Fruit fly (Drosophila melanogaster) whole organism, wandering third instar larva: ENCODE data around the gene eg.
A peak's percentile ranks its signal among the peaks of the same experiment; 100 is the strongest.

Experiments
- Abd-B ChIP-seq: fragments of >200 bp; optimal IDR thresholded peaks from 2 replicates; lab custom pipeline; 2017; ENCODE audit warnings: missing biosample characterization, missing genetic modification characterization
- CG32264 ChIP-seq: fragments of 200-800 bp; sonication (Bioruptor generic); optimal IDR thresholded peaks from 2 replicates; lab custom pipeline; 2016; ENCODE audit warnings: missing biosample characterization, missing genetic modification characterization
- CG9705 ChIP-seq: fragments of 200-800 bp; sonication (Bioruptor generic); optimal IDR thresholded peaks from 2 replicates; lab custom pipeline; 2018; ENCODE audit warnings: missing biosample characterization, mild to moderate bottlenecking, missing genetic modification characterization
- CrebA ChIP-seq: fragments of 200-800 bp; sonication (Bioruptor generic); optimal IDR thresholded peaks from 2 replicates; lab custom pipeline; 2016; ENCODE audit warnings: missing biosample characterization, mild to moderate bottlenecking, missing genetic modification characterization, borderline replicate concordance
- Dfd ChIP-seq: fragments of >200 bp; optimal IDR thresholded peaks from 2 replicates; lab custom pipeline; 2017; ENCODE audit warnings: missing biosample characterization, missing genetic modification characterization
- Dif ChIP-seq: fragments of 200-275, 200-300 bp; sonication (Bioruptor generic); optimal IDR thresholded peaks from 2 replicates; lab custom pipeline; 2018; ENCODE audit warnings: missing biosample characterization, missing genetic modification characterization; ENCODE audit not compliant: partially characterized antibody
- GATAd ChIP-seq: sonication (Bioruptor generic); optimal IDR thresholded peaks from 2 replicates; lab custom pipeline; 2016; ENCODE audit warnings: missing biosample characterization, missing genetic modification characterization
- HLH106 ChIP-seq: fragments of 200-800 bp; optimal IDR thresholded peaks from 3 replicates; lab custom pipeline; 2019; ENCODE audit warnings: missing biosample characterization, mild to moderate bottlenecking, missing genetic modification characterization, moderate library complexity
- Hnf4 ChIP-seq: fragments of 200-800 bp; sonication (Bioruptor generic); optimal IDR thresholded peaks from 2 replicates; lab custom pipeline; 2016; ENCODE audit warnings: missing biosample characterization, mild to moderate bottlenecking, missing genetic modification characterization
- Hr78 ChIP-seq: fragments of >200 bp; optimal IDR thresholded peaks from 2 replicates; lab custom pipeline; 2017; ENCODE audit warnings: missing biosample characterization, missing genetic modification characterization
- Hr83 ChIP-seq: fragments of 200-300 bp; sonication (Bioruptor generic); optimal IDR thresholded peaks from 2 replicates; lab custom pipeline; 2016; ENCODE audit warnings: missing biosample characterization, mild to moderate bottlenecking, missing genetic modification characterization, moderate library complexity; ENCODE audit not compliant: poor library complexity, severe bottlenecking
- Mio ChIP-seq: sonication (Bioruptor generic); optimal IDR thresholded peaks from 2 replicates; lab custom pipeline; 2016; ENCODE audit warnings: missing biosample characterization, missing genetic modification characterization
- Myc ChIP-seq: fragments of >200 bp; optimal IDR thresholded peaks from 2 replicates; lab custom pipeline; 2017
- N ChIP-seq: fragments of >200 bp; optimal IDR thresholded peaks from 2 replicates; lab custom pipeline; 2018; ENCODE audit warnings: missing biosample characterization, missing external identifiers, missing genetic modification characterization
- OdsH ChIP-seq: fragments of 200-800 bp; sonication (Bioruptor generic); optimal IDR thresholded peaks from 2 replicates; lab custom pipeline; 2016; ENCODE audit warnings: missing biosample characterization, mild to moderate bottlenecking, missing genetic modification characterization
- Rel ChIP-seq, 2 experiments: fragments of 200-800 bp; sonication (Bioruptor generic) in 1 of 2; optimal IDR thresholded peaks; 2 replicates in 1 of 2; 3 replicates in 1 of 2; lab custom pipeline; 2016 to 2019; ENCODE audit warnings: mild to moderate bottlenecking in 2 of 2, missing biosample characterization in 2 of 2, missing genetic modification characterization in 2 of 2, moderate library complexity in 1 of 2
- Sp1 ChIP-seq: fragments of 200-800 bp; sonication (Bioruptor generic); optimal IDR thresholded peaks from 3 replicates; lab custom pipeline; 2019; ENCODE audit warnings: missing biosample characterization, mild to moderate bottlenecking, missing genetic modification characterization, moderate library complexity
- Vsx2 ChIP-seq: fragments of 200-300, 225-300 bp; sonication (Bioruptor generic); optimal IDR thresholded peaks from 2 replicates; lab custom pipeline; 2018; ENCODE audit warnings: missing biosample characterization, missing genetic modification characterization; ENCODE audit not compliant: partially characterized antibody
- br ChIP-seq: fragments of 200-800 bp; sonication (Bioruptor generic); optimal IDR thresholded peaks from 2 replicates; lab custom pipeline; 2016; ENCODE audit warnings: missing biosample characterization, missing genetic modification characterization
- brk ChIP-seq: fragments of 200-800 bp; sonication (Bioruptor generic); optimal IDR thresholded peaks from 2 replicates; lab custom pipeline; 2016; ENCODE audit warnings: missing biosample characterization, mild to moderate bottlenecking, missing genetic modification characterization
- dl ChIP-seq, 2 experiments: fragments of 175-275, 200-275 bp in 1 of 2; fragments of 200-275 bp in 1 of 2; sonication (Bioruptor generic); optimal IDR thresholded peaks; lab custom pipeline; 2018; ENCODE audit warnings: mild to moderate bottlenecking in 2 of 2, missing biosample characterization in 2 of 2, missing genetic modification characterization in 2 of 2, moderate library complexity in 2 of 2; ENCODE audit not compliant: partially characterized antibody in 2 of 2, insufficient read depth in 1 of 2
- dmrt93B ChIP-seq: fragments of 200-800 bp; sonication (Bioruptor generic); optimal IDR thresholded peaks from 2 replicates; lab custom pipeline; 2018; ENCODE audit warnings: missing biosample characterization, mild to moderate bottlenecking, missing genetic modification characterization
- dsf ChIP-seq: sonication (Bioruptor generic); optimal IDR thresholded peaks from 2 replicates; lab custom pipeline; 2016; ENCODE audit warnings: missing biosample characterization, missing genetic modification characterization, borderline replicate concordance
- ey ChIP-seq: fragments of 200-800 bp; sonication (Bioruptor generic); optimal IDR thresholded peaks from 2 replicates; lab custom pipeline; 2016; ENCODE audit warnings: missing biosample characterization, missing genetic modification characterization
- foxo ChIP-seq, 2 experiments: fragments of 200-800 bp; sonication (Bioruptor generic); optimal IDR thresholded peaks; 2 replicates in 1 of 2; 3 replicates in 1 of 2; lab custom pipeline; 2016 to 2017; ENCODE audit warnings: missing biosample characterization in 2 of 2, missing genetic modification characterization in 2 of 2
- fru ChIP-seq: fragments of 200-800 bp; sonication (Bioruptor generic); optimal IDR thresholded peaks from 3 replicates; lab custom pipeline; 2016; ENCODE audit warnings: missing biosample characterization, mild to moderate bottlenecking, missing genetic modification characterization
- h ChIP-seq: fragments of 200-800 bp; sonication (Bioruptor generic); optimal IDR thresholded peaks from 3 replicates; lab custom pipeline; 2016; ENCODE audit warnings: missing biosample characterization, mild to moderate bottlenecking, missing genetic modification characterization
- jim ChIP-seq: fragments of 175-275, 200-325 bp; sonication (Bioruptor generic); optimal IDR thresholded peaks from 2 replicates; lab custom pipeline; 2016; ENCODE audit warnings: missing biosample characterization, mild to moderate bottlenecking, missing genetic modification characterization
- lola ChIP-seq: fragments of >200 bp; optimal IDR thresholded peaks from 2 replicates; lab custom pipeline; 2017; ENCODE audit warnings: missing biosample characterization, missing genetic modification characterization
- pan ChIP-seq: fragments of >200 bp; optimal IDR thresholded peaks from 2 replicates; lab custom pipeline; 2017
- psq ChIP-seq: fragments of 200-800 bp; sonication (Bioruptor generic); optimal IDR thresholded peaks from 3 replicates; lab custom pipeline; 2017; ENCODE audit warnings: missing biosample characterization, mild to moderate bottlenecking, missing genetic modification characterization, moderate library complexity
- rgr ChIP-seq: fragments of 200-800 bp; sonication (Bioruptor generic); optimal IDR thresholded peaks from 3 replicates; lab custom pipeline; 2016; ENCODE audit warnings: missing biosample characterization, mild to moderate bottlenecking, missing genetic modification characterization
- sage ChIP-seq: fragments of 200-800 bp; sonication (Bioruptor generic); optimal IDR thresholded peaks from 2 replicates; lab custom pipeline; 2016; ENCODE audit warnings: missing biosample characterization, mild to moderate bottlenecking, missing genetic modification characterization
- sv ChIP-seq: fragments of 200-800 bp; sonication (Bioruptor generic); optimal IDR thresholded peaks from 3 replicates; lab custom pipeline; 2016; ENCODE audit warnings: missing biosample characterization, missing genetic modification characterization
- tai ChIP-seq: sonication (Bioruptor generic); optimal IDR thresholded peaks from 2 replicates; lab custom pipeline; 2016; ENCODE audit warnings: missing biosample characterization, missing genetic modification characterization
- usp ChIP-seq: fragments of >200 bp; optimal IDR thresholded peaks from 2 replicates; lab custom pipeline; 2017; ENCODE audit warnings: missing biosample characterization, missing genetic modification characterization
- woc ChIP-seq: sonication (Bioruptor generic); optimal IDR thresholded peaks from 2 replicates; lab custom pipeline; 2016; ENCODE audit warnings: missing biosample characterization, mild to moderate bottlenecking, missing genetic modification characterization

The eg gene

dm6 chr3L:21819497-21819896 lies 11.0 kb downstream of the eg start:
- TF ChIP-seq OdsH (GFP tag; lab: Kevin White, UChicago) (no peak), sv (GFP tag; lab: Kevin White, UChicago) (no peak), tai (GFP tag; lab: Kevin White, UChicago) (no peak), CG32264 (GFP tag; lab: Kevin White, UChicago) (no peak), Hr78 (GFP tag; lab: Kevin White, UChicago) (no peak), Dfd (GFP tag; lab: Kevin White, UChicago) (no peak), Dif (GFP tag; lab: Kevin White, UChicago) (no peak), HLH106 (no peak), jim (GFP tag; lab: Kevin White, UChicago) (no peak), GATAd (GFP tag; lab: Kevin White, UChicago) (no peak), Hnf4 (GFP tag; lab: Kevin White, UChicago) (no peak)

dm6 chr3L:21821780-21822179 lies 13.3 kb downstream of the eg start, which contains the start of gene CycH:
CycH (plus strand) TSS chr3L:21821997.
- TF ChIP-seq CG9705 (GFP tag; lab: Kevin White, UChicago) = peak; percentile 11
- peak; percentile 47 for TF ChIP-seq h (GFP tag; lab: Kevin White, UChicago)
- TF ChIP-seq Hnf4 (GFP tag; lab: Kevin White, UChicago) = peak; percentile 33
- peak; percentile 4 for TF ChIP-seq Myc (lab: Kevin White, UChicago)
- no peak for TF ChIP-seq dsf
- peak; percentile 42 for TF ChIP-seq HLH106
- peak; percentile 57 for TF ChIP-seq woc (GFP tag; lab: Kevin White, UChicago)
- peak; percentile 62 for TF ChIP-seq rgr
- TF ChIP-seq foxo (GFP tag; optimal IDR thresholded peaks at IDR 0.05; lab: Kevin White, UChicago) = peak in 1 of 2 experiments; percentile 35
- no peak for TF ChIP-seq dmrt93B (GFP tag; lab: Kevin White, UChicago)
- peak; percentile 22 for TF ChIP-seq br (GFP tag; lab: Kevin White, UChicago)
- TF ChIP-seq Vsx2 (GFP tag; lab: Kevin White, UChicago) = no peak
- TF ChIP-seq fru (GFP tag; lab: Kevin White, UChicago) = peak; percentile 33
- peak; percentile 36 for TF ChIP-seq OdsH (GFP tag; lab: Kevin White, UChicago)
- TF ChIP-seq Hr83 (GFP tag; lab: Kevin White, UChicago) = no peak

dm6 chr3L:21823236-21823635 lies 14.7 kb downstream of the eg start, which contains the start of gene CG7407:
CG7407 (plus strand) TSS chr3L:21823461.
- no peak for TF ChIP-seq Dfd (GFP tag; lab: Kevin White, UChicago)
- TF ChIP-seq Rel (GFP tag; optimal IDR thresholded peaks at IDR 0.05; lab: Kevin White, UChicago) = no peak
- peak; percentile 49 for TF ChIP-seq Rel (tag; optimal IDR thresholded peaks at IDR 0.05; lab: Kevin White, UChicago)
- TF ChIP-seq, all 38 proteins: peak for 1

dm6 chr3L:21824725-21825353 lies 16.3 kb downstream of the eg start, which contains the start of gene eIF2A:
eIF2A (plus strand) TSS chr3L:21824740.
- TF ChIP-seq Hr83 (GFP tag; lab: Kevin White, UChicago) (peak; percentile 94), lola (GFP tag; lab: Kevin White, UChicago) (no peak), OdsH (GFP tag; lab: Kevin White, UChicago) (peak; percentile 64), Dfd (GFP tag; lab: Kevin White, UChicago) (no peak), Vsx2 (GFP tag; lab: Kevin White, UChicago) (no peak), Abd-B (GFP tag; lab: Kevin White, UChicago) (no peak), Sp1 (GFP tag; lab: Kevin White, UChicago) (peak; percentile 56), sage (no peak), CG9705 (GFP tag; lab: Kevin White, UChicago) (peak; percentile 25), Mio (GFP tag; lab: Kevin White, UChicago) (no peak), Hnf4 (GFP tag; lab: Kevin White, UChicago) (peak; percentile 77), dl (GFP tag; optimal IDR thresholded peaks at IDR 0.05; lab: Kevin White, UChicago; ENCODE audit: insufficient read depth in 1 of 2, partially characterized antibody in 2 of 2) (no peak), CG32264 (GFP tag; lab: Kevin White, UChicago) (no peak), brk (GFP tag; lab: Kevin White, UChicago) (no peak), HLH106 (peak; percentile 63), rgr (peak; percentile 79), CrebA (GFP tag; lab: Kevin White, UChicago) (no peak), fru (GFP tag; lab: Kevin White, UChicago) (peak; percentile 42), dmrt93B (GFP tag; lab: Kevin White, UChicago) (no peak), ey (GFP tag; lab: Kevin White, UChicago) (peak; percentile 68), psq (peak; percentile 41), GATAd (GFP tag; lab: Kevin White, UChicago) (peak; percentile 24), jim (GFP tag; lab: Kevin White, UChicago) (no peak), Hr78 (GFP tag; lab: Kevin White, UChicago) (no peak), pan (lab: Kevin White, UChicago) (no peak), foxo (GFP tag; optimal IDR thresholded peaks at IDR 0.05; lab: Kevin White, UChicago) (peak in 1 of 2 experiments; percentile 76), br (GFP tag; lab: Kevin White, UChicago) (peak; percentile 52), h (GFP tag; lab: Kevin White, UChicago) (peak; percentile 80), usp (GFP tag; lab: Kevin White, UChicago) (no peak), dsf (no peak), sv (GFP tag; lab: Kevin White, UChicago) (peak; percentile 47), woc (GFP tag; lab: Kevin White, UChicago) (peak; percentile 24), Myc (lab: Kevin White, UChicago) (peak; percentile 6), Rel (GFP tag; optimal IDR thresholded peaks at IDR 0.05; lab: Kevin White, UChicago) (no peak), Rel (tag; optimal IDR thresholded peaks at IDR 0.05; lab: Kevin White, UChicago) (peak; percentile 58), N (GFP tag; lab: Kevin White, UChicago) (no peak)
